Worm (Caenorhabditis elegans) whole organism, L3 larva: ENCODE results near the gene F01G10.10.

ENCODE experiments used
- R02D3.7 ChIP-seq: fragments of 150-350 bp; optimal IDR thresholded peaks from 2 replicates; lab custom pipeline; 2014; ENCODE audit warnings: missing biosample characterization, missing genetic modification characterization
- aly-2 ChIP-seq: fragments of 150-350 bp; optimal IDR thresholded peaks from 2 replicates; lab custom pipeline; 2014; ENCODE audit warnings: missing biosample characterization, missing genetic modification characterization
- ceh-16 ChIP-seq: sonication (generic microtip); optimal IDR thresholded peaks from 2 replicates; lab custom pipeline; 2017; ENCODE audit warnings: missing biosample characterization, missing genetic modification characterization
- ceh-28 ChIP-seq: fragments of 150-350 bp; optimal IDR thresholded peaks from 2 replicates; lab custom pipeline; 2014; ENCODE audit warnings: missing biosample characterization, missing genetic modification reagents, missing genetic modification characterization
- ceh-82 ChIP-seq: fragments of 150-350 bp; optimal IDR thresholded peaks from 2 replicates; lab custom pipeline; 2014; ENCODE audit warnings: missing biosample characterization, missing genetic modification characterization
- ceh-9 ChIP-seq: sonication (generic microtip); optimal IDR thresholded peaks from 2 replicates; lab custom pipeline; 2018; ENCODE audit warnings: missing biosample characterization, missing genetic modification characterization
- daf-12 ChIP-seq: fragments of 150-350 bp; optimal IDR thresholded peaks from 2 replicates; lab custom pipeline; 2014; ENCODE audit warnings: missing biosample characterization, missing genetic modification reagents, missing genetic modification characterization
- egl-27 ChIP-seq: sonication (generic microtip); optimal IDR thresholded peaks from 4 replicates; lab custom pipeline; 2017; ENCODE audit warnings: missing biosample characterization, missing genetic modification reagents, missing genetic modification characterization
- elt-1 ChIP-seq: fragments of 150-350 bp; optimal IDR thresholded peaks from 2 replicates; lab custom pipeline; 2014; ENCODE audit warnings: missing biosample characterization, missing genetic modification characterization
- elt-2 ChIP-seq: sonication (generic microtip); optimal IDR thresholded peaks from 2 replicates; lab custom pipeline; 2016; ENCODE audit warnings: missing genetic modification reagents, mild to moderate bottlenecking, missing genetic modification characterization, missing compliant biosample characterization
- elt-3 ChIP-seq, 3 experiments: fragments of 150-350 bp in 1 of 3; sonication (generic microtip) in 2 of 3; optimal IDR thresholded peaks; 2 replicates in 2 of 3; 4 replicates in 1 of 3; lab custom pipeline; 2014 to 2017; ENCODE audit warnings: missing biosample characterization in 3 of 3, missing genetic modification characterization in 3 of 3
- eor-1 ChIP-seq, 2 experiments: fragments of 150-350 bp; optimal IDR thresholded peaks; 2 replicates each; lab custom pipeline; 2014 to 2018; ENCODE audit warnings: missing biosample characterization in 2 of 2, missing genetic modification characterization in 2 of 2
- fkh-10 ChIP-seq: sonication (generic microtip); optimal IDR thresholded peaks from 2 replicates; lab custom pipeline; 2017; ENCODE audit warnings: missing biosample characterization, missing genetic modification reagents, missing genetic modification characterization
- fkh-2 ChIP-seq: fragments of 150-350 bp; optimal IDR thresholded peaks from 2 replicates; lab custom pipeline; 2014; ENCODE audit warnings: missing biosample characterization, missing genetic modification reagents, missing genetic modification characterization
- fos-1 ChIP-seq: fragments of 150-350 bp; optimal IDR thresholded peaks from 2 replicates; lab custom pipeline; 2014; ENCODE audit warnings: missing biosample characterization, missing genetic modification characterization
- hmg-11 ChIP-seq: sonication (generic microtip); optimal IDR thresholded peaks from 2 replicates; lab custom pipeline; 2016; ENCODE audit warnings: missing genetic modification characterization, missing compliant biosample characterization
- jun-1 ChIP-seq: fragments of 150-350 bp; optimal IDR thresholded peaks from 2 replicates; lab custom pipeline; 2014; ENCODE audit warnings: missing biosample characterization, missing genetic modification reagents, missing genetic modification characterization
- lin-15B ChIP-seq: fragments of 150-350 bp; optimal IDR thresholded peaks from 2 replicates; lab custom pipeline; 2014; ENCODE audit warnings: missing biosample characterization, missing genetic modification characterization
- lsy-12 ChIP-seq: sonication (generic microtip); optimal IDR thresholded peaks from 2 replicates; lab custom pipeline; 2016; ENCODE audit warnings: mild to moderate bottlenecking, missing genetic modification characterization, missing compliant biosample characterization
- mdl-1 ChIP-seq: fragments of 150-350 bp; optimal IDR thresholded peaks from 2 replicates; lab custom pipeline; 2014; ENCODE audit warnings: missing biosample characterization, missing genetic modification characterization
- mml-1 ChIP-seq: fragments of 150-350 bp; sonication (generic microtip); optimal IDR thresholded peaks from 3 replicates; lab custom pipeline; 2014; ENCODE audit warnings: missing biosample characterization, missing genetic modification characterization
- nhr-11 ChIP-seq: fragments of 150-350 bp; optimal IDR thresholded peaks from 2 replicates; lab custom pipeline; 2014; ENCODE audit warnings: missing biosample characterization, missing genetic modification characterization
- nhr-12 ChIP-seq: fragments of 150-350 bp; optimal IDR thresholded peaks from 2 replicates; lab custom pipeline; 2014; ENCODE audit warnings: missing biosample characterization, missing genetic modification characterization
- nhr-23 ChIP-seq: fragments of 150-350 bp; optimal IDR thresholded peaks from 2 replicates; lab custom pipeline; 2014; ENCODE audit warnings: missing biosample characterization, missing genetic modification reagents, missing genetic modification characterization
- nhr-237 ChIP-seq: fragments of 150-350 bp; optimal IDR thresholded peaks from 2 replicates; lab custom pipeline; 2014; ENCODE audit warnings: missing biosample characterization, missing genetic modification characterization
- nhr-25 ChIP-seq: sonication (generic microtip); optimal IDR thresholded peaks from 2 replicates; lab custom pipeline; 2017; ENCODE audit warnings: missing biosample characterization, missing genetic modification characterization
- nhr-28 ChIP-seq: fragments of 150-350 bp; optimal IDR thresholded peaks from 2 replicates; lab custom pipeline; 2014; ENCODE audit warnings: missing biosample characterization, missing genetic modification characterization
- nhr-43 ChIP-seq: sonication (generic microtip); optimal IDR thresholded peaks from 2 replicates; lab custom pipeline; 2016; ENCODE audit warnings: mild to moderate bottlenecking, missing genetic modification characterization, missing compliant biosample characterization; ENCODE audit not compliant: poor library complexity, severe bottlenecking
- nhr-67 ChIP-seq: fragments of 150-350 bp; optimal IDR thresholded peaks from 2 replicates; lab custom pipeline; 2014; ENCODE audit warnings: missing biosample characterization, missing genetic modification characterization
- nhr-77 ChIP-seq: fragments of 150-350 bp; optimal IDR thresholded peaks from 2 replicates; lab custom pipeline; 2014; ENCODE audit warnings: missing biosample characterization, missing genetic modification characterization
- pha-4 ChIP-seq: fragments of 150-350 bp; optimal IDR thresholded peaks from 2 replicates; lab custom pipeline; 2014; ENCODE audit warnings: missing biosample characterization, missing genetic modification reagents, missing genetic modification characterization
- pqm-1 ChIP-seq: fragments of 150-350 bp; optimal IDR thresholded peaks from 2 replicates; lab custom pipeline; 2017; ENCODE audit warnings: missing biosample characterization, missing genetic modification characterization, inconsistent platforms
- sea-2 ChIP-seq: fragments of 150-350 bp; sonication (generic microtip); optimal IDR thresholded peaks from 4 replicates; lab custom pipeline; 2014; ENCODE audit warnings: missing biosample characterization, missing genetic modification reagents, missing genetic modification characterization
- skn-1 ChIP-seq: fragments of 150-350 bp; optimal IDR thresholded peaks from 2 replicates; lab custom pipeline; 2014; ENCODE audit warnings: missing biosample characterization, missing genetic modification characterization
- snpc-4 ChIP-seq: fragments of 150-350 bp; optimal IDR thresholded peaks from 2 replicates; lab custom pipeline; 2014; ENCODE audit warnings: missing biosample characterization, missing genetic modification characterization
- tbx-2 ChIP-seq: sonication (generic microtip); optimal IDR thresholded peaks from 2 replicates; lab custom pipeline; 2016; ENCODE audit warnings: mild to moderate bottlenecking, missing genetic modification characterization, missing compliant biosample characterization
- unc-62 ChIP-seq: fragments of 150-350 bp; sonication (generic microtip); optimal IDR thresholded peaks from 4 replicates; lab custom pipeline; 2014; ENCODE audit warnings: missing biosample characterization, missing genetic modification reagents, missing genetic modification characterization
- ztf-11 ChIP-seq: fragments of 150-350 bp; optimal IDR thresholded peaks from 2 replicates; lab custom pipeline; 2014; ENCODE audit warnings: missing biosample characterization, missing genetic modification characterization
- ztf-4 ChIP-seq: fragments of 150-350 bp; optimal IDR thresholded peaks from 2 replicates; lab custom pipeline; 2014; ENCODE audit warnings: missing biosample characterization, missing genetic modification characterization

The F01G10.10 gene

ce11 chrIV:10252350-10252792 lies 6.4 kb downstream of the F01G10.10 start (continued):
- TF ChIP-seq unc-62 (GFP tag; lab: Kevin White, UChicago), result peak; percentile 55
- peak; percentile 70 for TF ChIP-seq lsy-12 (tag; lab: Kevin White, UChicago)
- peak; percentile 57 for TF ChIP-seq lin-15B (tag; lab: Kevin White, UChicago)
- no peak for TF ChIP-seq sea-2 (GFP tag; lab: Kevin White, UChicago)
- peak; percentile 93 for TF ChIP-seq fkh-10 (GFP tag; lab: Kevin White, UChicago)
- TF ChIP-seq nhr-25 (tag; lab: Kevin White, UChicago), result peak; percentile 43

DNA sequence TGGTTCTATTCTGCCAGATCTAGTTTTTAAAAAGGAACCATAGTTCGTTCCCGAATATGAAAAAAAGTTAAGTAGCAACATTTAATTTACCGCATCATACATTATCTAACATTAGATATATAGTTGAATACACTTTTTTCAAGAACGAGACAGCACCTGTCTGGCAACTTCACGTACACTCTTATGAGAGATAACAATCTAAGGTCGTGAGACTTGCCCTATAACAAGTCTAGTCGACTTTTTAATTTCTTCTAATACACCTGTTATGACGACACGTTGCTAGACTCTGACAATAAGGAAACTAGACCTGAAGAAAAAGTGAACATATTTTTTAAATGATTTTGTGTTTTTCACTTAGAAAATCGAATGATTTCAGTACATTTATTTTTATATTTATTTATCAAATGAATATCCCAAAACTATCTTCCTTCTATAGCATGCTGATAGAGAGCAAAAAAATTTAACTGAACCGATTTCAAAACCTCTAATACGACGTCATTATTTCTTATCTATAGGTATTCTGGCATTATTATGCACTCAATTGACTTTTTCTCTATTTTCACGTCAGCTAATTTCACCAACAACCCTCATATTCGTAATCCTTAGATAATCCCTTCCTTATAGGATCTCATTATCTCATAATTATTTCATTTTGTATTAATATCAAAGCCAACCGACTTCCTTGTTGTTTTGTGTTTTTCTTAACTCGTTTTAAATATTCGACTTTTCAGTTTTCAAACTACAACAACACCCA lies 7.1 kb downstream of the F01G10.10 start:
- no peak for TF ChIP-seq lin-15B (tag; lab: Kevin White, UChicago)
- no peak for TF ChIP-seq nhr-23 (tag; lab: Kevin White, UChicago)
- no peak for TF ChIP-seq ceh-16
- TF ChIP-seq ceh-82, result no peak
- no peak for TF ChIP-seq nhr-12 (tag; lab: Kevin White, UChicago)
- TF ChIP-seq ceh-9 (tag; lab: Kevin White, UChicago), result no peak
- no peak for TF ChIP-seq sea-2 (GFP tag; lab: Kevin White, UChicago)
- no peak for TF ChIP-seq unc-62 (GFP tag; lab: Kevin White, UChicago)
- no peak for TF ChIP-seq fos-1
- no peak for TF ChIP-seq daf-12 (tag; lab: Kevin White, UChicago)
- peak; percentile 12 for TF ChIP-seq pqm-1 (tag; lab: Kevin White, UChicago)
- peak; percentile 68 for TF ChIP-seq elt-1 (tag; lab: Kevin White, UChicago)
- peak in 1 of 2 experiments; percentile 30 for TF ChIP-seq eor-1 (tag; optimal IDR thresholded peaks at IDR 0.05; lab: Kevin White, UChicago)
- TF ChIP-seq elt-2 (tag; lab: Kevin White, UChicago), result peak; percentile 59
- TF ChIP-seq nhr-25 (tag; lab: Kevin White, UChicago), result peak; percentile 36
- TF ChIP-seq nhr-11, result no peak
- TF ChIP-seq jun-1 (tag; lab: Kevin White, UChicago), result peak; percentile 32
- TF ChIP-seq pha-4 (tag; lab: Kevin White, UChicago), result no peak
- TF ChIP-seq snpc-4 (tag; lab: Kevin White, UChicago), result no peak

ce11 chrIV:10259557-10259956 lies 13.6 kb downstream of the F01G10.10 start, which contains the start of gene F01G10.9:
Gene F01G10.9 (minus strand): TSS chrIV:10259657.
- TF ChIP-seq pha-4 (tag; lab: Kevin White, UChicago) (no peak), lsy-12 (tag; lab: Kevin White, UChicago) (no peak), unc-62 (GFP tag; lab: Kevin White, UChicago) (no peak), nhr-43 (tag; lab: Kevin White, UChicago) (no peak), nhr-28 (tag; lab: Kevin White, UChicago) (no peak), nhr-11 (no peak), nhr-23 (tag; lab: Kevin White, UChicago) (no peak), hmg-11 (tag; lab: Kevin White, UChicago) (no peak), fkh-2 (tag; lab: Kevin White, UChicago) (no peak), daf-12 (tag; lab: Kevin White, UChicago) (no peak), ztf-11 (tag; lab: Kevin White, UChicago) (no peak), ztf-4 (no peak), elt-1 (tag; lab: Kevin White, UChicago) (no peak), tbx-2 (no peak), mml-1 (tag; lab: Kevin White, UChicago) (no peak), pqm-1 (tag; lab: Kevin White, UChicago) (no peak), nhr-67 (tag; lab: Kevin White, UChicago) (no peak)

ce11 chrIV:10261061-10261460 lies 15.1 kb downstream of the F01G10.10 start:
- TF ChIP-seq skn-1 (tag; lab: Kevin White, UChicago), result no peak
- no peak for TF ChIP-seq snpc-4 (tag; lab: Kevin White, UChicago)
- no peak for TF ChIP-seq tbx-2
- no peak for TF ChIP-seq egl-27
- TF ChIP-seq mml-1 (tag; lab: Kevin White, UChicago), result no peak
- no peak for TF ChIP-seq nhr-25 (tag; lab: Kevin White, UChicago)
- no peak for TF ChIP-seq eor-1 (tag; optimal IDR thresholded peaks at IDR 0.05; lab: Kevin White, UChicago)
- TF ChIP-seq fkh-2 (tag; lab: Kevin White, UChicago), result no peak
- TF ChIP-seq ztf-11 (tag; lab: Kevin White, UChicago), result no peak
- TF ChIP-seq jun-1 (tag; lab: Kevin White, UChicago), result no peak
- peak in 2 of 3 experiments; percentile 79 to 95 for TF ChIP-seq elt-3 (tag; optimal IDR thresholded peaks at IDR 0.05; lab: Kevin White, UChicago)
- no peak for TF ChIP-seq ceh-28
- TF ChIP-seq daf-12 (tag; lab: Kevin White, UChicago), result no peak
- no peak for TF ChIP-seq hmg-11 (tag; lab: Kevin White, UChicago)
- no peak for TF ChIP-seq nhr-77 (tag; lab: Kevin White, UChicago)
- peak; percentile 92 for TF ChIP-seq elt-1 (tag; lab: Kevin White, UChicago)
- peak; percentile 17 for TF ChIP-seq nhr-43 (tag; lab: Kevin White, UChicago)
- no peak for TF ChIP-seq nhr-237 (tag; lab: Kevin White, UChicago)
- TF ChIP-seq ztf-4, result no peak
- no peak for TF ChIP-seq aly-2 (tag; lab: Kevin White, UChicago)
- TF ChIP-seq nhr-23 (tag; lab: Kevin White, UChicago), result peak; percentile 88
- TF ChIP-seq R02D3.7 (tag; lab: Kevin White, UChicago), result no peak
- no peak for TF ChIP-seq ceh-16
- no peak for TF ChIP-seq nhr-28 (tag; lab: Kevin White, UChicago)
- no peak for TF ChIP-seq pqm-1 (tag; lab: Kevin White, UChicago)
- no peak for TF ChIP-seq mdl-1 (tag; lab: Kevin White, UChicago)
